Worm (Caenorhabditis elegans) whole organism, late embryonic: ENCODE data around the gene C23G10.10.

Source experiments
- C38D4.7 ChIP-seq: fragments of 200-800 bp; sonication (Bioruptor generic); optimal IDR thresholded peaks from 2 replicates; lab custom pipeline; 2018; ENCODE audit warnings: mild to moderate bottlenecking, missing genetic modification characterization, moderate library complexity, missing compliant biosample characterization
- F13H6.1 ChIP-seq: sonication (generic microtip); optimal IDR thresholded peaks from 2 replicates; lab custom pipeline; 2016; ENCODE audit warnings: missing genetic modification characterization, missing compliant biosample characterization
- K02D7.2 ChIP-seq: sonication (generic microtip); optimal IDR thresholded peaks from 2 replicates; lab custom pipeline; 2017; ENCODE audit warnings: mild to moderate bottlenecking, missing genetic modification characterization, missing compliant biosample characterization
- T23F11.4 ChIP-seq: fragments of 200-800 bp; sonication (Bioruptor generic); optimal IDR thresholded peaks from 2 replicates; lab custom pipeline; 2018; ENCODE audit warnings: mild to moderate bottlenecking, missing genetic modification characterization, missing compliant biosample characterization
- ahr-1 ChIP-seq: sonication (generic microtip); optimal IDR thresholded peaks from 2 replicates; lab custom pipeline; 2016; ENCODE audit warnings: missing genetic modification characterization, missing compliant biosample characterization
- ceh-14 ChIP-seq: sonication (generic microtip); optimal IDR thresholded peaks from 2 replicates; lab custom pipeline; 2016; ENCODE audit warnings: missing genotype, missing genetic modification characterization, missing compliant biosample characterization
- ceh-2 ChIP-seq: sonication (generic microtip); optimal IDR thresholded peaks from 2 replicates; lab custom pipeline; 2016; ENCODE audit warnings: missing genotype, missing genetic modification characterization, missing compliant biosample characterization
- ceh-22 ChIP-seq: sonication (generic microtip); optimal IDR thresholded peaks from 2 replicates; lab custom pipeline; 2017; ENCODE audit warnings: missing biosample characterization, missing genetic modification characterization
- ceh-24 ChIP-seq: sonication (generic microtip); optimal IDR thresholded peaks from 2 replicates; lab custom pipeline; 2016; ENCODE audit warnings: mild to moderate bottlenecking, missing genetic modification characterization, missing compliant biosample characterization
- ceh-30 ChIP-seq: fragments of 150-350 bp; optimal IDR thresholded peaks from 2 replicates; lab custom pipeline; 2014; ENCODE audit warnings: missing biosample characterization, missing genetic modification characterization
- ceh-31 ChIP-seq: sonication (generic microtip); optimal IDR thresholded peaks from 2 replicates; lab custom pipeline; 2016; ENCODE audit warnings: missing genetic modification characterization, missing compliant biosample characterization
- ceh-45 ChIP-seq: fragments of 200-800 bp; sonication (Bioruptor generic); IDR thresholded peaks from 2 replicates; pipeline ENCODE4 v1.3.6; 2022; ENCODE audit warnings: missing genetic modification reagents, missing genetic modification characterization, missing compliant biosample characterization
- ceh-9 ChIP-seq: sonication (generic microtip); optimal IDR thresholded peaks from 2 replicates; lab custom pipeline; 2016; ENCODE audit warnings: mild to moderate bottlenecking, missing genetic modification characterization, inconsistent platforms, missing compliant biosample characterization
- che-1 ChIP-seq: sonication (generic microtip); optimal IDR thresholded peaks from 2 replicates; lab custom pipeline; 2016; ENCODE audit warnings: mild to moderate bottlenecking, missing genetic modification characterization, missing compliant biosample characterization
- dve-1 ChIP-seq: sonication (generic microtip); optimal IDR thresholded peaks from 2 replicates; lab custom pipeline; 2017; ENCODE audit warnings: antibody characterized with exemption, mild to moderate bottlenecking, missing genetic modification characterization, missing compliant biosample characterization
- elt-2 ChIP-seq: sonication (generic microtip); optimal IDR thresholded peaks from 2 replicates; lab custom pipeline; 2016; ENCODE audit warnings: missing genetic modification reagents, missing genetic modification characterization, missing compliant biosample characterization
- ets-4 ChIP-seq: sonication (generic microtip); optimal IDR thresholded peaks from 2 replicates; lab custom pipeline; 2016; ENCODE audit warnings: missing genetic modification characterization, missing compliant biosample characterization
- eyg-1 ChIP-seq: sonication (generic microtip); optimal IDR thresholded peaks from 2 replicates; lab custom pipeline; 2016; ENCODE audit warnings: missing genotype, missing genetic modification characterization, missing compliant biosample characterization
- fkh-10 ChIP-seq: fragments of 150-350 bp; optimal IDR thresholded peaks from 2 replicates; lab custom pipeline; 2014; ENCODE audit warnings: missing biosample characterization, missing genetic modification reagents, missing genetic modification characterization
- hlh-13 ChIP-seq: fragments of 200-800 bp; sonication (Bioruptor generic); optimal IDR thresholded peaks from 2 replicates; lab custom pipeline; 2018; ENCODE audit warnings: mild to moderate bottlenecking, missing genetic modification characterization, missing compliant biosample characterization
- hlh-15 ChIP-seq: sonication (generic microtip); optimal IDR thresholded peaks from 2 replicates; lab custom pipeline; 2016; ENCODE audit warnings: missing genetic modification characterization, missing compliant biosample characterization
- hlh-30 ChIP-seq: sonication (generic microtip); optimal IDR thresholded peaks from 2 replicates; lab custom pipeline; 2017; ENCODE audit warnings: antibody characterized with exemption, missing genetic modification characterization, missing compliant biosample characterization; ENCODE audit not compliant: insufficient read depth
- lim-6 ChIP-seq: sonication (generic microtip); optimal IDR thresholded peaks from 2 replicates; lab custom pipeline; 2016; ENCODE audit warnings: missing genetic modification characterization, missing compliant biosample characterization
- madf-2 ChIP-seq: sonication (generic microtip); optimal IDR thresholded peaks from 2 replicates; lab custom pipeline; 2017; ENCODE audit warnings: missing genetic modification characterization, missing compliant biosample characterization
- pag-3 ChIP-seq: sonication (generic microtip); optimal IDR thresholded peaks from 2 replicates; lab custom pipeline; 2016; ENCODE audit warnings: missing compliant biosample characterization, missing genetic modification characterization, borderline replicate concordance
- pax-1 ChIP-seq: fragments of 150-350 bp; optimal IDR thresholded peaks from 2 replicates; lab custom pipeline; 2014; ENCODE audit warnings: missing biosample characterization, missing genetic modification characterization
- pha-2 ChIP-seq: sonication (generic microtip); optimal IDR thresholded peaks from 2 replicates; lab custom pipeline; 2017; ENCODE audit warnings: mild to moderate bottlenecking, missing genetic modification characterization, missing compliant biosample characterization
- pros-1 ChIP-seq: fragments of 150-350 bp; optimal IDR thresholded peaks from 2 replicates; lab custom pipeline; 2014; ENCODE audit warnings: missing biosample characterization, missing genetic modification reagents, missing genetic modification characterization
- ref-2 ChIP-seq: sonication (generic microtip); optimal IDR thresholded peaks from 2 replicates; lab custom pipeline; 2016; ENCODE audit warnings: missing genetic modification characterization, missing compliant biosample characterization
- rnt-1 ChIP-seq: sonication (generic microtip); optimal IDR thresholded peaks from 2 replicates; lab custom pipeline; 2016; ENCODE audit warnings: missing genetic modification characterization, missing compliant biosample characterization
- syd-9 ChIP-seq: sonication (generic microtip); optimal IDR thresholded peaks from 2 replicates; lab custom pipeline; 2016; ENCODE audit warnings: mild to moderate bottlenecking, missing genetic modification characterization, moderate library complexity, missing compliant biosample characterization
- ttx-3 ChIP-seq: sonication (generic microtip); optimal IDR thresholded peaks from 2 replicates; lab custom pipeline; 2016; ENCODE audit warnings: missing genetic modification reagents, missing genetic modification characterization, missing compliant biosample characterization
- unc-3 ChIP-seq, 2 experiments: fragments of 200-800 bp in 1 of 2; sonication (Bioruptor generic) in 1 of 2; sonication (generic microtip) in 1 of 2; conservative IDR thresholded peaks in 1 of 2; optimal IDR thresholded peaks in 1 of 2; 2 replicates each; pipeline versions ENCODE4 v1.3.6 to Lab custom; 2016 to 2022; ENCODE audit warnings: missing compliant biosample characterization in 2 of 2, missing genetic modification characterization in 2 of 2, missing genetic modification reagents in 1 of 2
- unc-42 ChIP-seq: sonication (generic microtip); optimal IDR thresholded peaks from 2 replicates; lab custom pipeline; 2016; ENCODE audit warnings: missing genotype, missing genetic modification characterization, missing compliant biosample characterization

Gene C23G10.10

DNA sequence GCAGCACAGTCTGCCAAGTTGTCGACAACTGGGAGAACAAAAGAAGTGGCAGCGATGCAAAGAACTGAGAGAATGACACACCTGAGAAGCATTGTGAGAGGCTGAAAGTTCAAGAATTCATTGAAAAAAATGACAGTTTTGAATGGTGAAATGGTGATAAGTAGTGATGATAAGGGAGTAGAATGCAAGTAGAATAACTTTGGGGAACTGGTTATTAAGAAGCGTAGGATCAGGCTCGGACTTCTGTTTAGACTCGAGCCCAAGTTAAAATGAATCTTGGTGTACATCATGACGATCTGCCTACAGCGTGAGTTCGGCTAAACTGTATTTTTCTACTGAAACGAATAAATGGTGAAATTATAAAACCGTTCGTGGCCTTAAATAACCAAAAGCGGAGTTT is 35.2 kb downstream of the C23G10.10 start, which contains the start of gene F42A10.7:
F42A10.7 (minus strand) TSS at position 101 of the 400 bp plus-strand sequence.
- TF ChIP-seq dve-1 (no peak), ref-2 (tag; lab: Kevin White, UChicago) (no peak), ets-4 (tag; lab: Kevin White, UChicago) (no peak), eyg-1 (tag; lab: Kevin White, UChicago) (no peak), ceh-2 (tag; lab: Kevin White, UChicago) (no peak), ttx-3 (tag; lab: Kevin White, UChicago) (no peak)

DNA sequence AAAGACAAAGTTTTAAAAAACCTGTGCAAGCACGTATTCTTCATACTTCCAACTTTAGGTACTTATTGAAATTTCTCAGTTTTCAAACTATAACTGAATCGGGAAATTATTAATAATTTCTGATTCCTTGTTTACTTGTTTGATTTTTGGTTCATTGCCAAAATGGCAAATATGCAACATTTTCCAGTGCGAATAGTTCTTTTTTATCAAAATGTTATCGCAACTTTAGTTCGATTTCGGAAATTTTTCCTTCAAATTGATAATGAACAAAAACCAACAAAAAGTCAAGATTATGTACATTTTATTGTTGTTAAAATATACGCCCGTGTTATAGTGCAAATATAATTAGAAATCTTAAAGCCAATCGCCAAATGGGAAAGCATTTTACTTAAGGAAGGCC is 36.2 kb downstream of the C23G10.10 start:
- TF ChIP-seq fkh-10 (no peak), lim-6 (tag; lab: Kevin White, UChicago) (no peak), hlh-13 (GFP tag; lab: Kevin White, UChicago) (no peak), pag-3 (no peak), ceh-30 (tag; lab: Kevin White, UChicago) (no peak), ceh-45 (GFP tag; lab: Robert Waterston, UW) (no peak), madf-2 (no peak)

DNA sequence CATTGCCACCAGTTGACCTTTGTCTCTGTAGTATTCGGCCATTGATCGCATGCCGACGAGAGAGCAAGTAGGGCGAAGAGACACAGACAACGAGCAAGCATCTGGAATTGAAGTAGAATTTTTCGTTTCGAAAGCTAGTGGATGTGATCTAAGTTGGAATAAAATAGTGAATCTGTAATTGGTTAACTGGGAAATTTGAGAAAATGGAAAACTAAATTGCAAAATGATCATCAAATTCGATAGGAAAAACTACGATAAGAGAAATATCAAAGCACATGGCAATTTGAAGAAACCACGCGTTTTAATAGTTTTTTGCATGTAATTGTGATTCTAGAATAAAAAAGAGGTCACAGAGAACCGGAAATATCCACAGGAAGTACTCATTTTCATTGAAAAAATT is 37.1 kb downstream of the C23G10.10 start, which contains the start of gene F42A10.6:
F42A10.6 (minus strand) TSS at position 101 of the 400 bp plus-strand sequence.
- TF ChIP-seq unc-42 (tag; lab: Kevin White, UChicago) (no peak), ref-2 (tag; lab: Kevin White, UChicago) (no peak), ets-4 (tag; lab: Kevin White, UChicago) (no peak), pha-2 (tag; lab: Kevin White, UChicago) (no peak), T23F11.4 (GFP tag; lab: Kevin White, UChicago) (no peak), syd-9 (tag; lab: Kevin White, UChicago) (no peak), pax-1 (tag; lab: Kevin White, UChicago) (no peak), madf-2 (no peak), K02D7.2 (tag; lab: Kevin White, UChicago) (no peak), hlh-30 (tag; lab: Kevin White, UChicago) (no peak), eyg-1 (tag; lab: Kevin White, UChicago) (no peak), ceh-30 (tag; lab: Kevin White, UChicago) (no peak), unc-3 (GFP tag; conservative IDR thresholded peaks at IDR 0.05; lab: Robert Waterston, UW) (no peak), unc-3 (tag; optimal IDR thresholded peaks at IDR 0.05; lab: Kevin White, UChicago) (no peak), ceh-24 (tag; lab: Kevin White, UChicago) (no peak), che-1 (tag; lab: Kevin White, UChicago) (no peak), C38D4.7 (GFP tag; lab: Kevin White, UChicago) (no peak), ceh-31 (tag; lab: Kevin White, UChicago) (no peak), pros-1 (no peak), lim-6 (tag; lab: Kevin White, UChicago) (no peak)

DNA sequence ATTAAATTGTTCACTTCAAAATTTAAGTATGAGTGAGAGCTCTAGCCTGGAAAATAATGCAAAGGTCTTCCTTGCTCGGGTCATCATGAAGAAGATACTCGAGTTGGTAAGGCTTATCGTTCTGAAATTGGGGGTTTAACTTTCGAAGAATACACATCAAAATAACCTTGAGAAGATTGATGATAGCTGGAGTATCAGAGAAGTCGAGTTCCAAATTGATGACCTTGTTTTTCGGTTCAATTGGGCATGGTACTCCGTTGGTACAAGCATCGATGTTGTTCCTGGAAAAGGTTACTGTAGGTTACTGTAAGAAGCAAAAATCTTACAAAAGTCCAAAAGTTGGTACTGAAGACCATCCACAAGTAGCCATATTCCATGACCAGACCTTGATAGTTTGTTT is 37.6 kb downstream of the C23G10.10 start:
- TF ChIP-seq ceh-24 (tag; lab: Kevin White, UChicago), result no peak
- TF ChIP-seq T23F11.4 (GFP tag; lab: Kevin White, UChicago), result no peak
- no peak for TF ChIP-seq ceh-9 (tag; lab: Kevin White, UChicago)
- no peak for TF ChIP-seq ahr-1
- no peak for TF ChIP-seq elt-2 (tag; lab: Kevin White, UChicago)
- TF ChIP-seq pros-1, result no peak
- no peak for TF ChIP-seq hlh-15 (tag; lab: Kevin White, UChicago)
- no peak for TF ChIP-seq ceh-22 (tag; lab: Kevin White, UChicago)
- no peak for TF ChIP-seq ttx-3 (tag; lab: Kevin White, UChicago)
- no peak for TF ChIP-seq unc-3 (GFP tag; conservative IDR thresholded peaks at IDR 0.05; lab: Robert Waterston, UW)
- TF ChIP-seq unc-3 (tag; optimal IDR thresholded peaks at IDR 0.05; lab: Kevin White, UChicago), result no peak
- no peak for TF ChIP-seq ceh-14 (tag; lab: Kevin White, UChicago)
- no peak for TF ChIP-seq F13H6.1
- TF ChIP-seq ref-2 (tag; lab: Kevin White, UChicago), result no peak
- no peak for TF ChIP-seq rnt-1 (tag; lab: Kevin White, UChicago)
- TF ChIP-seq dve-1, result no peak
